Worm (Caenorhabditis elegans) whole organism, L4 larva: Measurements from ENCODE around the gene F33G12.6.
A peak's percentile ranks its signal among the peaks of the same experiment; 100 is the strongest.

Experiments used
- F26F4.8 ChIP-seq: fragments of 200-800 bp; sonication (Bioruptor generic); conservative IDR thresholded peaks from 2 replicates; pipeline ENCODE4 v1.3.6; 2022; ENCODE audit warnings: missing genetic modification characterization, missing compliant biosample characterization
- F44E2.7 ChIP-seq: fragments of 200-800 bp; sonication (Bioruptor generic); IDR thresholded peaks from 2 replicates; pipeline ENCODE4 v2.1.2; 2022; ENCODE audit warnings: missing genetic modification characterization, missing compliant biosample characterization
- ZK337.2 ChIP-seq: fragments of 200-800 bp; sonication (Bioruptor generic); IDR thresholded peaks from 2 replicates; pipeline ENCODE4 v1.3.6; 2022; ENCODE audit warnings: missing genetic modification reagents, missing genetic modification characterization, missing compliant biosample characterization
- aha-1 ChIP-seq: fragments of 150-350 bp; peaks from one replicate; lab custom pipeline; 2014; ENCODE audit warnings: missing biosample characterization, missing genetic modification characterization
- ceh-28 ChIP-seq: fragments of 150-350 bp; optimal IDR thresholded peaks from 2 replicates; lab custom pipeline; 2014; ENCODE audit warnings: missing biosample characterization, missing genetic modification reagents, missing genetic modification characterization
- ceh-32 ChIP-seq: sonication (generic microtip); optimal IDR thresholded peaks from 2 replicates; lab custom pipeline; 2016; ENCODE audit warnings: mild to moderate bottlenecking, missing genetic modification characterization, missing compliant biosample characterization; ENCODE audit not compliant: poor library complexity
- ceh-82 ChIP-seq: sonication (generic microtip); optimal IDR thresholded peaks from 2 replicates; lab custom pipeline; 2017; ENCODE audit warnings: missing biosample characterization, missing genetic modification characterization
- ces-1 ChIP-seq: fragments of 150-350 bp; sonication (generic microtip); optimal IDR thresholded peaks from 4 replicates; lab custom pipeline; 2014; ENCODE audit warnings: missing biosample characterization, missing genetic modification reagents, missing genetic modification characterization
- daf-16 ChIP-seq, 3 experiments: sonication (generic microtip); optimal IDR thresholded peaks; 2 replicates each; lab custom pipeline; 2016 to 2017; ENCODE audit warnings: missing genetic modification characterization in 3 of 3, missing genetic modification reagents in 3 of 3, mild to moderate bottlenecking in 2 of 3, missing compliant biosample characterization in 2 of 3, missing biosample characterization in 1 of 3, moderate library complexity in 1 of 3
- dmd-8 ChIP-seq: fragments of 200-800 bp; sonication (Bioruptor generic); IDR thresholded peaks from 2 replicates; pipeline ENCODE4 v1.3.6; 2022; ENCODE audit warnings: missing genetic modification characterization, missing compliant biosample characterization
- dmd-9 ChIP-seq: fragments of 200-800 bp; sonication (Bioruptor generic); IDR thresholded peaks from 2 replicates; pipeline ENCODE4 v1.3.6; 2022; ENCODE audit warnings: missing genetic modification reagents, missing genetic modification characterization, missing compliant biosample characterization
- dpl-1 ChIP-seq: fragments of 150-350 bp; optimal IDR thresholded peaks from 2 replicates; lab custom pipeline; 2014; ENCODE audit warnings: missing biosample characterization, missing genetic modification reagents, missing genetic modification characterization
- duxl-1 ChIP-seq: sonication (generic microtip); optimal IDR thresholded peaks from 2 replicates; lab custom pipeline; 2016; ENCODE audit warnings: mild to moderate bottlenecking, missing genetic modification characterization, moderate library complexity, missing compliant biosample characterization; ENCODE audit not compliant: poor library complexity
- gei-8 ChIP-seq: fragments of 200-800 bp; sonication (Bioruptor generic); optimal IDR thresholded peaks from 2 replicates; lab custom pipeline; 2018; ENCODE audit warnings: mild to moderate bottlenecking, missing genetic modification characterization, missing compliant biosample characterization
- hif-1 ChIP-seq, 2 experiments: sonication (generic microtip); optimal IDR thresholded peaks; 2 replicates each; lab custom pipeline; 2016 to 2017; ENCODE audit warnings: missing compliant biosample characterization in 2 of 2, missing genetic modification characterization in 2 of 2, missing genetic modification reagents in 2 of 2, missing genotype in 2 of 2, mild to moderate bottlenecking in 1 of 2
- hlh-11 ChIP-seq: fragments of 200-800 bp; sonication (Bioruptor generic); optimal IDR thresholded peaks from 2 replicates; lab custom pipeline; 2018; ENCODE audit warnings: mild to moderate bottlenecking, missing genetic modification characterization, missing compliant biosample characterization
- hlh-30 ChIP-seq: sonication (generic microtip); optimal IDR thresholded peaks from 2 replicates; lab custom pipeline; 2017; ENCODE audit warnings: antibody characterized with exemption, mild to moderate bottlenecking, missing genetic modification characterization, missing compliant biosample characterization; ENCODE audit not compliant: insufficient read depth
- lin-39 ChIP-seq: fragments of 150-350 bp; optimal IDR thresholded peaks from 2 replicates; lab custom pipeline; 2014; ENCODE audit warnings: missing biosample characterization, missing genetic modification reagents, missing genetic modification characterization
- mep-1 ChIP-seq: fragments of 150-350 bp; sonication (generic microtip); optimal IDR thresholded peaks from 3 replicates; lab custom pipeline; 2014; ENCODE audit warnings: missing biosample characterization, missing genetic modification characterization
- mes-2 ChIP-seq: sonication (generic microtip); optimal IDR thresholded peaks from 2 replicates; lab custom pipeline; 2016; ENCODE audit warnings: missing genotype, mild to moderate bottlenecking, missing genetic modification characterization, missing compliant biosample characterization; ENCODE audit not compliant: poor library complexity, severe bottlenecking
- nhr-11 ChIP-seq: fragments of 150-350 bp; optimal IDR thresholded peaks from 2 replicates; lab custom pipeline; 2014; ENCODE audit warnings: missing biosample characterization, missing genetic modification characterization
- nhr-28 ChIP-seq: fragments of 150-350 bp; optimal IDR thresholded peaks from 2 replicates; lab custom pipeline; 2014; ENCODE audit warnings: missing biosample characterization, missing genetic modification characterization
- nhr-42 ChIP-seq: fragments of 200-800 bp; sonication (Bioruptor generic); IDR thresholded peaks from 2 replicates; pipeline ENCODE4 v1.3.6; 2022; ENCODE audit warnings: missing genetic modification characterization, missing compliant biosample characterization
- nhr-48 ChIP-seq: sonication (generic microtip); optimal IDR thresholded peaks from 2 replicates; lab custom pipeline; 2016; ENCODE audit warnings: mild to moderate bottlenecking, missing genetic modification characterization, missing compliant biosample characterization
- saeg-2 ChIP-seq: fragments of 200-800 bp; sonication (Bioruptor generic); IDR thresholded peaks from 2 replicates; pipeline ENCODE4 v1.3.6; 2022; ENCODE audit warnings: missing genetic modification reagents, missing genetic modification characterization, missing compliant biosample characterization
- skn-1 ChIP-seq: fragments of 150-350 bp; optimal IDR thresholded peaks from 2 replicates; lab custom pipeline; 2014; ENCODE audit warnings: missing biosample characterization, missing genetic modification characterization
- snpc-4 ChIP-seq: fragments of 150-350 bp; optimal IDR thresholded peaks from 2 replicates; lab custom pipeline; 2014; ENCODE audit warnings: missing biosample characterization, missing genetic modification characterization
- tag-97 ChIP-seq: fragments of 200-800 bp; sonication (Bioruptor generic); IDR thresholded peaks from 2 replicates; pipeline ENCODE4 v1.3.6; 2022; ENCODE audit warnings: missing genetic modification characterization, missing compliant biosample characterization
- vab-7 ChIP-seq: fragments of 200-800 bp; sonication (Bioruptor generic); IDR thresholded peaks from 2 replicates; pipeline ENCODE4 v1.3.6; 2022; ENCODE audit warnings: missing genetic modification reagents, missing genetic modification characterization, missing compliant biosample characterization
- zip-11 ChIP-seq: fragments of 200-800 bp; sonication (Bioruptor generic); IDR thresholded peaks from 2 replicates; pipeline ENCODE4 v1.3.6; 2022; ENCODE audit warnings: missing genetic modification characterization, missing compliant biosample characterization
- zip-2 ChIP-seq: fragments of 150-350 bp; optimal IDR thresholded peaks from 2 replicates; lab custom pipeline; 2014; ENCODE audit warnings: missing biosample characterization, missing genetic modification characterization
- ztf-11 ChIP-seq: fragments of 150-350 bp; optimal IDR thresholded peaks from 2 replicates; lab custom pipeline; 2014; ENCODE audit warnings: missing biosample characterization, missing genetic modification characterization
- ztf-7 ChIP-seq: fragments of 150-350 bp; optimal IDR thresholded peaks from 2 replicates; lab custom pipeline; 2014; ENCODE audit warnings: missing biosample characterization, missing genetic modification characterization

F33G12.6 gene

DNA sequence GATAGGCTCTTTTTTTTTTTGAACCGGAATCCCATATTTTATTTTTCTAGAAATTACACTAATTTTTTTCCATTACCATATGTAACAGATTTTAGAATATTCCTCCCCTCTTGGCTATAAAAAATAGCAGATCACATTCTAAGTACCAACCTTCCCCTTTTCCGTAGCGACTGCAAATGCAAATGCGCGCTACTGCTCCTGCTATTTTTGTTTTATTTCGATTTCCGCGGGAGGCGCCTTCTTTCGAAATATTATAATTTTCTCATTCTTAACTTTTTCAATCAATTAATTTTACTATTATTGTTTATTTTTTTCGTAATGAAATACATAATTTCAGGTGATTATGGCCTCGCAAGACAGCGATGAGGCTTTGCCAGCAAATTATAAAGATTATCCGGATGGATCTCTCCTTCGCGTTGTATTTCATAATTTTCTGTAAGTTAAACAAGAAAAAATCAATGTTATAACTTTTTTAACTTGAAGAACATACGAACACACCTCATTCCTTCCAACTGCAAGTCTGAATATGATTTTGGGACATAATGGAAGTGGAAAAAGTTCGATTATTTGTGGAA, 12.2 kb downstream of the F33G12.6 start, which contains the start of gene smc-5 (continued):
- no peak for TF ChIP-seq ceh-32 (tag; lab: Kevin White, UChicago)
- no peak for TF ChIP-seq ceh-82 (tag; lab: Kevin White, UChicago)
- TF ChIP-seq nhr-28 (tag; lab: Kevin White, UChicago): peak; percentile 45
- no peak for TF ChIP-seq F44E2.7 (GFP tag; lab: Robert Waterston, UW)
- TF ChIP-seq hlh-30 (tag; lab: Kevin White, UChicago): no peak

DNA sequence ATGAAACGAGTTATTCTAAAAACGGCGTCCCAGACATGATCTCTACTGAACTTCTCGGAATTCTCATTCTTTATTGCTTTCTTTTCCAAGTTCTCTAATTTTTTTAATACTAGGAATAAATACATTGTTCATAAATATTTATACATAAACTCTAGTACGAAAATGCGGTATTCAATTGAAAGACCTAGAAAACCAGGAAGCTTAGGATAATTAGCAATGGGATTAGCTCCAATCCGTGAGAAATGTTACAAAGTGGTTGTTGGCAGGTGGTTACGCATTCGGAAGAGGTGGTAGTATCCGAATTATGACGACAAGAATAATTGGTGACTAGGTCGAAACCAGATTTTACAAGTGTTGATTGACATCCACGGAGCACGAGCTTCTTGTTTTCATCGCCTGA, 17.3 kb downstream of the F33G12.6 start:
- TF ChIP-seq gei-8 (GFP tag; lab: Kevin White, UChicago) (no peak), ceh-32 (tag; lab: Kevin White, UChicago) (no peak), zip-11 (GFP tag; lab: Robert Waterston, UW) (no peak), daf-16 (GFP tag; optimal IDR thresholded peaks at IDR 0.05; lab: Kevin White, UChicago) (no peak), daf-16 (tag; optimal IDR thresholded peaks at IDR 0.05; lab: Kevin White, UChicago) (no peak), hlh-11 (tag; lab: Kevin White, UChicago) (no peak), F26F4.8 (no peak), mep-1 (tag; lab: Kevin White, UChicago) (no peak), ces-1 (GFP tag; lab: Kevin White, UChicago) (no peak), ceh-28 (tag; lab: Kevin White, UChicago) (no peak), tag-97 (GFP tag; lab: Robert Waterston, UW) (no peak), dmd-9 (GFP tag; lab: Robert Waterston, UW) (no peak), mes-2 (tag; lab: Kevin White, UChicago) (no peak), vab-7 (GFP tag; lab: Robert Waterston, UW) (no peak), ztf-7 (tag; lab: Kevin White, UChicago) (no peak), hif-1 (tag; optimal IDR thresholded peaks at IDR 0.05; lab: Kevin White, UChicago) (no peak)

DNA sequence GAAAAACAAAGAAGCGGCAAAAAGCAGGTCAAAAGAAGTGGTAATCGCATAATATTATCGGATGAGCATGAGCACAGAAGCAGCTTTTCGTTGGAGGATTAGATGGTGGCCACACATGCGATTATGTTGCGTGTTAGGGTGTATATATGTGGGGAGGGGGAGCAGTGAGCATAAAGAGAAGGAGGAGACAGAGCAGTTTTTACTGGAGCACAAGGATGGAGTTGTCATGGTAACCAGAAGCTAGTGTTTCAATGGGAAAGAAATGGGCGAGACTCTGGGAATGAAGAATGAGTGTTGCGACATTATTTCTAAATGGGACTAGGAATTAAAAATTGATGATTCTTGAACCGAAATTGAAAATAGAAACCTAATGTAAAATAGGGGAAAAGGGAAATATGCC, 18.2 kb downstream of the F33G12.6 start, which contains the start of gene C27A2.8:
TSS of gene C27A2.8 (minus strand) at position 117 of the 400 bp plus-strand sequence.
- TF ChIP-seq duxl-1: no peak
- TF ChIP-seq nhr-42: no peak
- TF ChIP-seq nhr-11 (tag; lab: Kevin White, UChicago): no peak
- no peak for TF ChIP-seq zip-2 (tag; lab: Kevin White, UChicago)
- no peak for TF ChIP-seq aha-1
- TF ChIP-seq dpl-1 (GFP tag; lab: Kevin White, UChicago): no peak
- no peak for TF ChIP-seq ztf-11 (tag; lab: Kevin White, UChicago)
- TF ChIP-seq snpc-4 (tag; lab: Kevin White, UChicago): no peak
- no peak for TF ChIP-seq F26F4.8
- TF ChIP-seq dmd-8 (GFP tag; lab: Robert Waterston, UW): no peak
- TF ChIP-seq ZK337.2 (GFP tag; lab: Robert Waterston, UW): no peak
- TF ChIP-seq saeg-2: no peak
- TF ChIP-seq skn-1 (tag; lab: Kevin White, UChicago): no peak
- no peak for TF ChIP-seq ces-1 (GFP tag; lab: Kevin White, UChicago)
- TF ChIP-seq nhr-48 (tag; lab: Kevin White, UChicago): no peak

DNA sequence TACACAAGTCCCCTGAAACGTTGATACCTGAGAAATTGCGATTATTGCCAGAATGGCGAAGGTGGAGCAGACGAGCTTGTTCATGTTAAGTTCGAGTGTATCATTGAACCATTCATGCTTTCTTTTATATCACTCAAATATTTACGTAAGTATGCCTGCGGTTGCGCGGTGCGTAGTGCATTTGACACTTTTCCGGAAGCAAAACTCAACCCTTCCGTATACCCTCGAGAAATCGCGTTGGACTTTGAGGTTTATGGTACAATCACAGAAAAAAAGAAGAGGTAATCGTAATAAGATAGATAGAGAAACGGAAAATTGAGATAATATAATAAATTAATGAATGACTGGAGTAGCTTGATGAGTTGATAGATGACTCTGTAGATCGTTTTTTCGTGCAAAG, 19.8 kb downstream of the F33G12.6 start, which contains the start of gene idpb-2:
TSS of gene idpb-2 (minus strand) at position 101 of the 400 bp plus-strand sequence.
- peak; percentile 14 for TF ChIP-seq aha-1
- TF ChIP-seq lin-39 (tag; lab: Kevin White, UChicago): no peak
- no peak for TF ChIP-seq dmd-8 (GFP tag; lab: Robert Waterston, UW)
- TF ChIP-seq, all 104 proteins: peak for 1
